Fruit fly (Drosophila melanogaster): ENCODE results near the gene CG43246.

The CG43246 gene

dm6 chr3L:14531802-14532201 is 4.6 kb upstream of the CG43246 start (continued):
- peak in 1 of 2 experiments; percentile 39 for TF ChIP-seq bsh (GFP tag; optimal IDR thresholded peaks at IDR 0.05)
- TF ChIP-seq CG31224 (GFP tag; IDR thresholded peaks at IDR 0.05), result no peak
- TF ChIP-seq CG9932 (GFP tag; IDR thresholded peaks at IDR 0.05), result no peak
- TF ChIP-seq grau (tag; optimal IDR thresholded peaks at IDR 0.05), result peak; percentile 20
- 0 out of 3 replicates have a peak, but pooled peaks have one; percentile 9 for TF ChIP-seq Dbx (GFP tag; IDR thresholded peaks at IDR 0.05)
- TF ChIP-seq gem (tag; optimal IDR thresholded peaks at IDR 0.05), result peak; percentile 59
- peak; percentile 1 for TF ChIP-seq tio (GFP tag; optimal IDR thresholded peaks at IDR 0.05)
- peak; percentile 7 for TF ChIP-seq Meics (GFP tag; optimal IDR thresholded peaks at IDR 0.05)
- peak; percentile 7 for TF ChIP-seq CG10267 (tag; optimal IDR thresholded peaks at IDR 0.05)
- no peak for TF ChIP-seq sd (tag; optimal IDR thresholded peaks at IDR 0.05)
- TF ChIP-seq lola (GFP tag; optimal IDR thresholded peaks at IDR 0.05), result peak in 1 of 3 experiments; percentile 46

- TF ChIP-seq Spps (tag; optimal IDR thresholded peaks at IDR 0.05) (no peak), caup (GFP tag; optimal IDR thresholded peaks at IDR 0.05; ENCODE audit: severe bottlenecking) (no peak), psq (GFP tag; optimal IDR thresholded peaks at IDR 0.05) (no peak), sd (tag; optimal IDR thresholded peaks at IDR 0.05) (peak; percentile 62), H15 (GFP tag; IDR thresholded peaks at IDR 0.05) (no peak), TFAM (GFP tag; optimal IDR thresholded peaks at IDR 0.05) (no peak), emc (GFP tag; optimal IDR thresholded peaks at IDR 0.05) (no peak), chinmo (GFP tag; IDR thresholded peaks at IDR 0.05; ENCODE audit: partially characterized antibody) (peak; percentile 80; the same call in 1 of the 4 replicates)
These were observed 3.3 kb upstream of the CG43246 start for dm6 chr3L:14533110-14533509.

dm6 chr3L:14534619-14535018 is 1.8 kb upstream of the CG43246 start:
- peak in 1 of 2 experiments; percentile 54 for TF ChIP-seq bsh (GFP tag; optimal IDR thresholded peaks at IDR 0.05)
- 0 out of 2 replicates have a peak, but pooled peaks have one; percentile 20 for TF ChIP-seq CG4360 (GFP tag; IDR thresholded peaks at IDR 0.05)
- no peak for TF ChIP-seq CG16779 (GFP tag; IDR thresholded peaks at IDR 0.05)
- TF ChIP-seq kni (GFP tag; optimal IDR thresholded peaks at IDR 0.05), result no peak
- TF ChIP-seq nom (GFP tag; optimal IDR thresholded peaks at IDR 0.05), result peak; percentile 3
- TF ChIP-seq Drgx (GFP tag; IDR thresholded peaks at IDR 0.05), result peak; percentile 77
- no peak for TF ChIP-seq CG1529 (GFP tag; optimal IDR thresholded peaks at IDR 0.05)
- TF ChIP-seq crol (GFP tag; IDR thresholded peaks at IDR 0.05), result peak; percentile 37; the same call in 1 of the 2 replicates
- no peak for TF ChIP-seq twi (tag; optimal IDR thresholded peaks at IDR 0.05)
- no peak for TF ChIP-seq unc-4 (GFP tag; IDR thresholded peaks at IDR 0.05; ENCODE audit: partially characterized antibody)
- TF ChIP-seq corto (GFP tag; optimal IDR thresholded peaks at IDR 0.05), result no peak

dm6 chr3L:14537435-14537991 is 1.1 kb downstream of the CG43246 start, which contains the start of gene Mpcp2:
Gene Mpcp2, plus strand, starts transcription at chr3L:14537651.
- TF ChIP-seq TFAM (GFP tag; optimal IDR thresholded peaks at IDR 0.05), result no peak
- TF ChIP-seq ttk (GFP tag; IDR thresholded peaks at IDR 0.05), result no peak
- TF ChIP-seq gsb-n (tag; optimal IDR thresholded peaks at IDR 0.05), result no peak
- no peak for TF ChIP-seq CG5180 (GFP tag; optimal IDR thresholded peaks at IDR 0.05)
- TF ChIP-seq CG6272 (GFP tag; IDR thresholded peaks at IDR 0.05), result no peak
- TF ChIP-seq lbe (GFP tag; optimal IDR thresholded peaks at IDR 0.05), result no peak
- TF ChIP-seq pho (GFP tag; optimal IDR thresholded peaks at IDR 0.05), result peak; percentile 30
- no peak for TF ChIP-seq mam (GFP tag; optimal IDR thresholded peaks at IDR 0.05)
- no peak for TF ChIP-seq slp2 (GFP tag; optimal IDR thresholded peaks at IDR 0.05)
- no peak for TF ChIP-seq Nf-YA (GFP tag; IDR thresholded peaks at IDR 0.05)
- TF ChIP-seq D (optimal IDR thresholded peaks at IDR 0.05), result no peak
- no peak for TF ChIP-seq D (GFP tag; optimal IDR thresholded peaks at IDR 0.05)
- peak in 1 of 2 experiments; percentile 28 for TF ChIP-seq Hr51 (GFP tag; optimal IDR thresholded peaks at IDR 0.05)
- TF ChIP-seq CG7271 (tag; optimal IDR thresholded peaks at IDR 0.05), result no peak
- TF ChIP-seq peb (GFP tag; IDR thresholded peaks at IDR 0.05), result no peak
- TF ChIP-seq CG18764 (GFP tag; optimal IDR thresholded peaks at IDR 0.05), result no peak
- TF ChIP-seq B-H1 (GFP tag; IDR thresholded peaks at IDR 0.05), result no peak
- TF ChIP-seq Doc3 (GFP tag; IDR thresholded peaks at IDR 0.05; ENCODE audit: partially characterized antibody), result no peak
- no peak for TF ChIP-seq Awh (GFP tag; IDR thresholded peaks at IDR 0.05)
